Fruit fly (Drosophila melanogaster) whole organism, embryonic: ENCODE data around the gene Coa8.

Experiments used
- BEAF-32 ChIP-seq: fragments of 200-800 bp; sonication (Bioruptor generic); optimal IDR thresholded peaks from 3 replicates; lab custom pipeline; 2017; ENCODE audit warnings: missing biosample characterization, missing genetic modification characterization, mild to moderate bottlenecking, moderate library complexity, missing genetic modification reagents
- Blimp-1 ChIP-seq: fragments of 200-800 bp; sonication (Bioruptor generic); optimal IDR thresholded peaks from 3 replicates; lab custom pipeline; 2018; ENCODE audit warnings: missing biosample characterization, missing genetic modification characterization, mild to moderate bottlenecking, moderate library complexity, missing genetic modification reagents
- CG10209 ChIP-seq: fragments of 200-800 bp; sonication (Bioruptor generic); optimal IDR thresholded peaks from 3 replicates; lab custom pipeline; 2017; ENCODE audit warnings: missing biosample characterization, mild to moderate bottlenecking, missing genetic modification characterization, missing genetic modification reagents
- CG10431 ChIP-seq: fragments of 200-800 bp; sonication (Bioruptor generic); optimal IDR thresholded peaks from 3 replicates; lab custom pipeline; 2018; ENCODE audit warnings: missing biosample characterization, mild to moderate bottlenecking, missing genetic modification characterization
- CG10543 ChIP-seq: fragments of 200-800 bp; sonication (Bioruptor generic); optimal IDR thresholded peaks from 3 replicates; lab custom pipeline; 2017; ENCODE audit warnings: missing biosample characterization, mild to moderate bottlenecking, missing genetic modification characterization, moderate library complexity
- CG12155 ChIP-seq: fragments of 200-800 bp; sonication (Bioruptor generic); optimal IDR thresholded peaks from 3 replicates; lab custom pipeline; 2016; ENCODE audit warnings: missing biosample characterization, missing genetic modification characterization
- CG13775 ChIP-seq: fragments of 200-800 bp; sonication (Bioruptor generic); optimal IDR thresholded peaks from 3 replicates; lab custom pipeline; 2017; ENCODE audit warnings: missing biosample characterization, mild to moderate bottlenecking, missing genetic modification characterization
- CG16813 ChIP-seq: fragments of 200-800 bp; sonication (Bioruptor generic); IDR thresholded peaks from 3 replicates; pipeline ENCODE4 v1.3.6; 2022; ENCODE audit warnings: missing biosample characterization, missing genetic modification characterization; ENCODE audit not compliant: partially characterized antibody
- CG17829 ChIP-seq: fragments of 200-800 bp; optimal IDR thresholded peaks from 2 replicates; lab custom pipeline; 2019; ENCODE audit warnings: missing biosample characterization, mild to moderate bottlenecking, missing genetic modification characterization, moderate library complexity
- CG17912 ChIP-seq: fragments of 200-800 bp; sonication (Bioruptor generic); optimal IDR thresholded peaks from 2 replicates; lab custom pipeline; 2018; ENCODE audit warnings: missing biosample characterization, mild to moderate bottlenecking, missing genetic modification characterization
- CG18619 ChIP-seq: fragments of 200-800 bp; sonication (Bioruptor generic); optimal IDR thresholded peaks from 3 replicates; lab custom pipeline; 2017; ENCODE audit warnings: missing biosample characterization, mild to moderate bottlenecking, missing genetic modification characterization
- CG2116 ChIP-seq: fragments of 200-800 bp; sonication (Bioruptor generic); optimal IDR thresholded peaks from 3 replicates; lab custom pipeline; 2018; ENCODE audit warnings: missing biosample characterization, mild to moderate bottlenecking, missing genetic modification characterization
- CG2120 ChIP-seq: fragments of 200-800 bp; sonication (Bioruptor generic); optimal IDR thresholded peaks from 3 replicates; lab custom pipeline; 2016; ENCODE audit warnings: missing biosample characterization, missing genetic modification characterization
- CG2712 ChIP-seq: fragments of 200-800 bp; optimal IDR thresholded peaks from 3 replicates; lab custom pipeline; 2019; ENCODE audit warnings: missing biosample characterization, mild to moderate bottlenecking, missing genetic modification characterization, moderate library complexity
- CG30020 ChIP-seq: fragments of 200-800 bp; optimal IDR thresholded peaks from 2 replicates; lab custom pipeline; 2019; ENCODE audit warnings: missing biosample characterization, mild to moderate bottlenecking, missing genetic modification characterization, moderate library complexity
- CG3163 ChIP-seq: fragments of 200-800 bp; sonication (Bioruptor generic); optimal IDR thresholded peaks from 3 replicates; lab custom pipeline; 2016; ENCODE audit warnings: missing biosample characterization, missing genetic modification characterization
- CG32772 ChIP-seq: fragments of 200-800 bp; sonication (Bioruptor generic); IDR thresholded peaks from 2 replicates; pipeline ENCODE4 v1.3.6; 2022; ENCODE audit warnings: missing biosample characterization, missing genetic modification characterization
- CG8290 ChIP-seq, 3 experiments: fragments of 200-800 bp; sonication (Bioruptor generic); optimal IDR thresholded peaks; 2 replicates each; lab custom pipeline; 2016 to 2019; ENCODE audit warnings: missing biosample characterization in 3 of 3, missing genetic modification characterization in 3 of 3, mild to moderate bottlenecking in 2 of 3, moderate library complexity in 1 of 3
- CG9797 ChIP-seq: fragments of 200-800 bp; sonication (Bioruptor generic); optimal IDR thresholded peaks from 3 replicates; lab custom pipeline; 2018; ENCODE audit warnings: missing biosample characterization, mild to moderate bottlenecking, missing genetic modification characterization
- CkIIα-i1 ChIP-seq: fragments of 200-800 bp; sonication (Bioruptor generic); IDR thresholded peaks from 2 replicates; pipeline ENCODE4 v1.3.6; 2022; ENCODE audit warnings: missing biosample characterization, missing genetic modification characterization
- Dll ChIP-seq: fragments of 200-800 bp; sonication (Bioruptor generic); IDR thresholded peaks from 4 replicates; pipeline ENCODE4 v1.3.6; 2022; ENCODE audit warnings: missing biosample characterization, missing genetic modification characterization; ENCODE audit not compliant: partially characterized antibody
- Gsc ChIP-seq: fragments of 200-800 bp; sonication (Bioruptor generic); IDR thresholded peaks from 2 replicates; pipeline ENCODE4 v1.3.6; 2022; ENCODE audit warnings: missing biosample characterization, missing genetic modification characterization
- Hmx ChIP-seq: fragments of 200-800 bp; sonication (Bioruptor generic); optimal IDR thresholded peaks from 2 replicates; lab custom pipeline; 2016; ENCODE audit warnings: missing biosample characterization, missing genetic modification characterization
- Hr78 ChIP-seq, 2 experiments: fragments of 200-800 bp in 1 of 2; fragments of >200 bp in 1 of 2; sonication (Bioruptor generic) in 1 of 2; optimal IDR thresholded peaks; 2 replicates each; lab custom pipeline; 2017 to 2019; ENCODE audit warnings: missing biosample characterization in 2 of 2, missing genetic modification characterization in 2 of 2, mild to moderate bottlenecking in 1 of 2, moderate library complexity in 1 of 2
- Med ChIP-seq: fragments of 200-800 bp; sonication (Bioruptor generic); peaks from one replicate; lab custom pipeline; 2016; ENCODE audit warnings: missing biosample characterization, missing genetic modification characterization, mild to moderate bottlenecking, inconsistent platforms, moderate library complexity
- Mrtf ChIP-seq: fragments of 200-800 bp; sonication (Bioruptor generic); IDR thresholded peaks from 3 replicates; pipeline ENCODE4 v1.3.6; 2022; ENCODE audit warnings: missing biosample characterization, missing genetic modification characterization
- Myb ChIP-seq: fragments of 200-800 bp; sonication (Bioruptor generic); optimal IDR thresholded peaks from 2 replicates; lab custom pipeline; 2016; ENCODE audit warnings: missing biosample characterization, missing genetic modification characterization
- NC2β ChIP-seq: fragments of 200-800 bp; sonication (Bioruptor generic); optimal IDR thresholded peaks from 2 replicates; lab custom pipeline; 2016; ENCODE audit warnings: missing biosample characterization, missing genetic modification characterization
- Nf-YB ChIP-seq: fragments of 200-800 bp; sonication (Bioruptor generic); optimal IDR thresholded peaks from 3 replicates; lab custom pipeline; 2019; ENCODE audit warnings: missing biosample characterization, mild to moderate bottlenecking, missing genetic modification characterization, moderate library complexity
- cad ChIP-seq: fragments of >200 bp; optimal IDR thresholded peaks from 2 replicates; lab custom pipeline; 2017; ENCODE audit warnings: missing biosample characterization, missing genetic modification characterization
- cwo ChIP-seq: fragments of 200-800 bp; sonication (Bioruptor generic); optimal IDR thresholded peaks from 3 replicates; lab custom pipeline; 2017; ENCODE audit warnings: missing biosample characterization, missing genetic modification characterization, mild to moderate bottlenecking, moderate library complexity, missing genetic modification reagents
- dimm ChIP-seq: fragments of 200-800 bp; sonication (Bioruptor generic); IDR thresholded peaks from 2 replicates; pipeline ENCODE4 v1.3.6; 2022; ENCODE audit warnings: missing biosample characterization, missing genetic modification characterization
- emc ChIP-seq: fragments of 200-800 bp; sonication (Bioruptor generic); optimal IDR thresholded peaks from 2 replicates; lab custom pipeline; 2016; ENCODE audit warnings: missing biosample characterization, missing genetic modification characterization
- eve ChIP-seq, 2 experiments: fragments of >200 bp; optimal IDR thresholded peaks; 2 replicates each; lab custom pipeline; 2017; ENCODE audit warnings: missing biosample characterization in 2 of 2, missing genetic modification characterization in 2 of 2
- fd102C ChIP-seq: fragments of 200-800 bp; sonication (Bioruptor generic); optimal IDR thresholded peaks from 2 replicates; lab custom pipeline; 2018; ENCODE audit warnings: missing biosample characterization, mild to moderate bottlenecking, missing genetic modification characterization, moderate library complexity
- jigr1 ChIP-seq: fragments of 200-800 bp; sonication (Bioruptor generic); IDR thresholded peaks from 3 replicates; pipeline ENCODE4 v1.3.6; 2022; ENCODE audit warnings: missing biosample characterization, missing genetic modification characterization
- kah ChIP-seq: fragments of 200-800 bp; sonication (Bioruptor generic); optimal IDR thresholded peaks from 2 replicates; lab custom pipeline; 2018; ENCODE audit warnings: missing biosample characterization, mild to moderate bottlenecking, missing genetic modification characterization
- kni ChIP-seq: fragments of 200-800 bp; sonication (Bioruptor generic); optimal IDR thresholded peaks from 3 replicates; lab custom pipeline; 2017; ENCODE audit warnings: mild to moderate bottlenecking, missing biosample characterization, missing genetic modification reagents, missing genetic modification characterization
- odd ChIP-seq: fragments of 200-800 bp; sonication (Bioruptor generic); optimal IDR thresholded peaks from 2 replicates; lab custom pipeline; 2017; ENCODE audit warnings: missing biosample characterization, mild to moderate bottlenecking, missing genetic modification characterization
- org-1 ChIP-seq: fragments of 200-800 bp; sonication (Bioruptor generic); optimal IDR thresholded peaks from 2 replicates; lab custom pipeline; 2017; ENCODE audit warnings: missing biosample characterization, missing genetic modification characterization
- phol ChIP-seq: fragments of 200-800 bp; sonication (Bioruptor generic); optimal IDR thresholded peaks from 3 replicates; lab custom pipeline; 2018; ENCODE audit warnings: missing biosample characterization, mild to moderate bottlenecking, missing genetic modification characterization, moderate library complexity
- pita ChIP-seq: fragments of 200-800 bp; sonication (Bioruptor generic); optimal IDR thresholded peaks from 2 replicates; lab custom pipeline; 2017; ENCODE audit warnings: missing biosample characterization, mild to moderate bottlenecking, missing genetic modification characterization
- scrt ChIP-seq: fragments of 200-800 bp; sonication (Bioruptor generic); optimal IDR thresholded peaks from 2 replicates; lab custom pipeline; 2018; ENCODE audit warnings: missing biosample characterization, mild to moderate bottlenecking, missing genetic modification characterization, moderate library complexity
- sr ChIP-seq: fragments of 200-800 bp; sonication (Bioruptor generic); IDR thresholded peaks from 3 replicates; pipeline ENCODE4 v1.3.6; 2022; ENCODE audit warnings: missing biosample characterization, missing genetic modification characterization
- trem ChIP-seq: fragments of 200-800 bp; optimal IDR thresholded peaks from 3 replicates; lab custom pipeline; 2019; ENCODE audit warnings: missing biosample characterization, mild to moderate bottlenecking, missing genetic modification characterization, moderate library complexity
- vfl ChIP-seq: fragments of 200-800 bp; sonication (Bioruptor generic); optimal IDR thresholded peaks from 2 replicates; lab custom pipeline; 2016; ENCODE audit warnings: missing biosample characterization, missing genetic modification characterization
- zfh1 ChIP-seq: fragments of 200-800 bp; sonication (Bioruptor generic); IDR thresholded peaks from 3 replicates; pipeline ENCODE4 v1.3.6; 2022; ENCODE audit warnings: missing biosample characterization, missing genetic modification characterization
- zfh2 ChIP-seq: fragments of 200-800 bp; sonication (Bioruptor generic); optimal IDR thresholded peaks from 2 replicates; lab custom pipeline; 2016; ENCODE audit warnings: missing biosample characterization, missing genetic modification characterization

Gene Coa8

DNA sequence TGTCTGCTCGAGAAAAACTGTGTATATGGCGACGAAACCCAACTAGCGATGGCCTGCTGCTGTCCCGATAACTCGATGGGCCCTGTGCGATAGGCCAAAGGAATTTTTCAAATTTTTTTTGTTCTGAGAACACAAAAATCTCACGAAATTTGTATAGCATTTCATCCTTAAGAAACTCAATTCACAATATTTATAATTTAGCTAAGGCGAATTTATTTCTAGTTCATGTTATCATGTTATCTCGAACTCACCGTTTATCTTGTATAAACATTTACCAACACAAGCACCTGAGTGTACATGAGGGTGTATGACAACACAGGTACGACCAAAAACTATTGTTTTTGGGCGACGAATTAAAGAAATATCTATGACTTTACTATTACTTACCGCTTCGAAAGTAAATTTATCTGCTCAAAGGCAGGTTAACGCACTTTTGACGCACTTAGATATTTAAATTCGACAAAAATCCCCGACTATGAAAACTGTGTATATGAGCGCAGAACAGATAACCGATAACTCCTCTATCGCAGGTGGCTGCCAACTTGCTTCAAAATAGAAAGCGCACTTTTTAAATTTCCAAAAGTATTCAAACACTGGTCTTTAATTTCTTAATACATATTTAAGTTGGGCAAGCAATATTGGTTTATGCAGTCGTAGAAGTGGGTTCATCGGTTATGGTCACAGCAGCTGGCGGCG, 20.2 kb downstream of the Coa8 start, which contains the start of gene arm (continued):
- TF ChIP-seq CG2712 (tag; lab: Kevin White, UChicago), result no peak
- no peak for TF ChIP-seq CG16813 (GFP tag; lab: Robert Waterston, UW)
- TF ChIP-seq Blimp-1 (GFP tag; lab: Kevin White, UChicago), result no peak
- TF ChIP-seq zfh2 (GFP tag; lab: Kevin White, UChicago), result peak; percentile 2
- TF ChIP-seq Hmx (GFP tag; lab: Kevin White, UChicago), result no peak
- TF ChIP-seq cad, result no peak
- TF ChIP-seq sr (GFP tag; lab: Robert Waterston, UW), result no peak
- no peak for TF ChIP-seq Nf-YB (GFP tag; lab: Kevin White, UChicago)
- TF ChIP-seq CG10209 (GFP tag; lab: Kevin White, UChicago), result no peak
- no peak for TF ChIP-seq emc (GFP tag; lab: Kevin White, UChicago)
- no peak for TF ChIP-seq CkIIα-i1
- TF ChIP-seq CG3163 (GFP tag; lab: Kevin White, UChicago), result no peak
- no peak for TF ChIP-seq CG17829
- no peak for TF ChIP-seq eve (GFP tag; optimal IDR thresholded peaks at IDR 0.05; lab: Kevin White, UChicago)
- no peak for TF ChIP-seq vfl (GFP tag; lab: Kevin White, UChicago)
- peak; percentile 98 for TF ChIP-seq trem (tag; lab: Kevin White, UChicago)
- no peak for TF ChIP-seq CG18619
- TF ChIP-seq pita (GFP tag; lab: Kevin White, UChicago), result no peak
- TF ChIP-seq kah (GFP tag; lab: Kevin White, UChicago), result no peak
- no peak for TF ChIP-seq CG17912 (GFP tag; lab: Kevin White, UChicago)
- TF ChIP-seq CG10431 (GFP tag; lab: Kevin White, UChicago), result no peak
- TF ChIP-seq CG9797 (GFP tag; lab: Kevin White, UChicago), result no peak
- peak; percentile 11 for TF ChIP-seq CG2116 (GFP tag; lab: Kevin White, UChicago)
- TF ChIP-seq NC2β, result no peak
- TF ChIP-seq CG10543 (GFP tag; lab: Kevin White, UChicago), result no peak
- no peak for TF ChIP-seq Gsc (GFP tag; lab: Robert Waterston, UW)
- no peak for TF ChIP-seq Mrtf (GFP tag; lab: Robert Waterston, UW)
- TF ChIP-seq org-1 (GFP tag; lab: Kevin White, UChicago), result no peak
- no peak for TF ChIP-seq odd (GFP tag; lab: Kevin White, UChicago)

DNA sequence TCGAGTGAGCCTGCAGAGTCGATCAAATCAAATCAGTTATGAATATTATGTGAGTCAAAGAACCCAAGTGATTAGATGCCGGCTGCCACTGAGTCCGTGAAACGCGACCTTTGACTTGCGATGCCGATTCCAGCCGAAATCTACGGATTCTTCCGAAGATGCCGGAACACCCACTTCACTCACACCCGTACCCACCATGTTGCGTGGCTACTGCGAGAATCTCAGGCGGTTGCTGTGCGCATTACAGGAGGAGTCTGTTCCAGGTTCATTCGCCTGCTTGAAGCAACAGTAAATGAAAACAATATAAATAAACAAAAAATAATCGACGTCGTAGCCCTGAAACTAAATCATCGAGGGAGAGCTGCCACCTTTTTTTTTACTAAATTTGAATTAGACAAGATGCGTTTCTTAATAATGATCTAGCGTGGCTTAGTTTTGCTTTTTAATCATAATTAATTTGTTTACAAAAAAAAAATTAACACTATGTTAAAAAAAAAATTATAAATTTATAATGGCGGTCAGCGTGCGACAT, 21.6 kb downstream of the Coa8 start, which contains the start of gene Ldaf1:
Gene Ldaf1, minus strand, starts transcription at position 307 of the 532 bp plus-strand sequence.
- TF ChIP-seq CG18619 (no peak), CG32772 (no peak), Dll (GFP tag; lab: Robert Waterston, UW) (0 out of 4 replicates have a peak, but pooled peaks have one; percentile 25), kni (no peak), scrt (peak; percentile 36), CG30020 (tag; lab: Kevin White, UChicago) (no peak), jigr1 (GFP tag; lab: Robert Waterston, UW) (no peak), CG12155 (GFP tag; lab: Kevin White, UChicago) (no peak), Hr78 (GFP tag; optimal IDR thresholded peaks at IDR 0.05; lab: Kevin White, UChicago) (peak in 1 of 2 experiments; percentile 55), CG10431 (GFP tag; lab: Kevin White, UChicago) (peak; percentile 22), phol (tag; lab: Kevin White, UChicago) (peak; percentile 5), Med (peak; percentile 64), cwo (GFP tag; lab: Kevin White, UChicago) (no peak), CG8290 (GFP tag; optimal IDR thresholded peaks at IDR 0.05; lab: Kevin White, UChicago) (no peak), CG8290 (tag; optimal IDR thresholded peaks at IDR 0.05; lab: Kevin White, UChicago) (peak in 1 of 2 experiments; percentile 5), CG2120 (GFP tag; lab: Kevin White, UChicago) (peak; percentile 7), fd102C (GFP tag; lab: Kevin White, UChicago) (no peak), trem (tag; lab: Kevin White, UChicago) (peak; percentile 28), Myb (GFP tag; lab: Kevin White, UChicago) (peak; percentile 55), zfh1 (peak; percentile 26; the same call in 1 of the 3 replicates), BEAF-32 (GFP tag; lab: Kevin White, UChicago) (peak; percentile 22), CG13775 (GFP tag; lab: Kevin White, UChicago) (no peak), dimm (GFP tag; lab: Robert Waterston, UW) (no peak)
